Worm (Caenorhabditis elegans) whole organism, mixed stage, embryonic: ENCODE measurements around the gene Y57G11C.51.
"Not testable (repeated sequence)": the region's sequence is repeated elsewhere in the genome, so short reads cannot be mapped to it uniquely, and the experiment has no call there.

ENCODE experiments used
- M03D4.4 ChIP-seq: sonication (generic microtip); optimal IDR thresholded peaks from 2 replicates; lab custom pipeline; 2017; ENCODE audit warnings: mild to moderate bottlenecking, missing genetic modification characterization, missing compliant biosample characterization
- bed-3 ChIP-seq: fragments of 200-800 bp; sonication (Bioruptor generic); optimal IDR thresholded peaks from 3 replicates; lab custom pipeline; 2018; ENCODE audit warnings: mild to moderate bottlenecking, missing genetic modification characterization, moderate library complexity, missing compliant biosample characterization
- ceh-39 ChIP-seq: fragments of 150-350 bp; optimal IDR thresholded peaks from 2 replicates; lab custom pipeline; 2014; ENCODE audit warnings: missing biosample characterization, missing genetic modification characterization
- ceh-43 ChIP-seq: fragments of 200-800 bp; sonication (Bioruptor generic); optimal IDR thresholded peaks from 2 replicates; lab custom pipeline; 2018; ENCODE audit warnings: mild to moderate bottlenecking, missing genetic modification characterization, moderate library complexity, missing compliant biosample characterization
- ceh-83 ChIP-seq: fragments of 200-800 bp; sonication (Bioruptor generic); optimal IDR thresholded peaks from 2 replicates; lab custom pipeline; 2018; ENCODE audit warnings: mild to moderate bottlenecking, missing genetic modification characterization, missing compliant biosample characterization
- ces-1 ChIP-seq: fragments of 150-350 bp; optimal IDR thresholded peaks from 2 replicates; lab custom pipeline; 2014; ENCODE audit warnings: missing biosample characterization, missing genetic modification reagents, missing genetic modification characterization
- cnd-1 ChIP-seq: fragments of 200-800 bp; sonication (Bioruptor generic); optimal IDR thresholded peaks from 2 replicates; lab custom pipeline; 2018; ENCODE audit warnings: mild to moderate bottlenecking, missing genetic modification characterization, missing compliant biosample characterization
- drap-1 ChIP-seq: fragments of 200-800 bp; sonication (Bioruptor generic); optimal IDR thresholded peaks from 3 replicates; lab custom pipeline; 2018; ENCODE audit warnings: mild to moderate bottlenecking, missing genetic modification characterization, missing compliant biosample characterization
- elt-1 ChIP-seq: sonication (generic microtip); optimal IDR thresholded peaks from 2 replicates; lab custom pipeline; 2017; ENCODE audit warnings: missing genetic modification characterization, mild to moderate bottlenecking, missing compliant biosample characterization, antibody characterized with exemption, moderate library complexity, borderline replicate concordance; ENCODE audit not compliant: insufficient read depth
- elt-3 ChIP-seq: fragments of 150-350 bp; optimal IDR thresholded peaks from 2 replicates; lab custom pipeline; 2014; ENCODE audit warnings: missing biosample characterization, missing genetic modification characterization
- flh-1 ChIP-seq: fragments of 200-800 bp; sonication (Bioruptor generic); optimal IDR thresholded peaks from 2 replicates; lab custom pipeline; 2018; ENCODE audit warnings: mild to moderate bottlenecking, missing genetic modification characterization, moderate library complexity, missing compliant biosample characterization
- ham-2 ChIP-seq: fragments of 200-800 bp; sonication (Bioruptor generic); optimal IDR thresholded peaks from 2 replicates; lab custom pipeline; 2018; ENCODE audit warnings: mild to moderate bottlenecking, missing genetic modification characterization, missing compliant biosample characterization
- hlh-1 ChIP-seq: fragments of 150-350 bp; optimal IDR thresholded peaks from 2 replicates; lab custom pipeline; 2014; ENCODE audit warnings: missing biosample characterization, missing genetic modification reagents, missing genetic modification characterization
- lin-13 ChIP-seq: fragments of 150-350 bp; optimal IDR thresholded peaks from 2 replicates; lab custom pipeline; 2014; ENCODE audit warnings: missing biosample characterization, missing genetic modification characterization
- lin-32 ChIP-seq: fragments of 200-800 bp; sonication (Bioruptor generic); optimal IDR thresholded peaks from 2 replicates; lab custom pipeline; 2018; ENCODE audit warnings: mild to moderate bottlenecking, missing genetic modification characterization, missing compliant biosample characterization
- lsy-2 ChIP-seq: fragments of 150-350 bp; optimal IDR thresholded peaks from 2 replicates; lab custom pipeline; 2014; ENCODE audit warnings: missing biosample characterization, missing genetic modification characterization
- mep-1 ChIP-seq: fragments of 150-350 bp; optimal IDR thresholded peaks from 2 replicates; lab custom pipeline; 2017; ENCODE audit warnings: missing biosample characterization, missing genetic modification reagents, missing genetic modification characterization, inconsistent platforms
- mls-2 ChIP-seq: sonication (generic microtip); optimal IDR thresholded peaks from 2 replicates; lab custom pipeline; 2016; ENCODE audit warnings: mild to moderate bottlenecking, missing genetic modification characterization, moderate library complexity, missing compliant biosample characterization
- nhr-12 ChIP-seq: fragments of 150-350 bp; optimal IDR thresholded peaks from 2 replicates; lab custom pipeline; 2014; ENCODE audit warnings: missing biosample characterization, missing genetic modification characterization
- nhr-2 ChIP-seq: fragments of 150-350 bp; optimal IDR thresholded peaks from 2 replicates; lab custom pipeline; 2014; ENCODE audit warnings: missing biosample characterization, missing genetic modification characterization
- nhr-237 ChIP-seq: fragments of 150-350 bp; optimal IDR thresholded peaks from 2 replicates; lab custom pipeline; 2014; ENCODE audit warnings: missing biosample characterization, missing genetic modification characterization
- nhr-28 ChIP-seq: fragments of 150-350 bp; optimal IDR thresholded peaks from 2 replicates; lab custom pipeline; 2014; ENCODE audit warnings: missing biosample characterization, missing genetic modification characterization
- nhr-76 ChIP-seq: sonication (generic microtip); optimal IDR thresholded peaks from 2 replicates; lab custom pipeline; 2017; ENCODE audit warnings: missing biosample characterization, missing genetic modification characterization
- pha-4 ChIP-seq: fragments of 150-350 bp; optimal IDR thresholded peaks from 2 replicates; lab custom pipeline; 2018; ENCODE audit warnings: missing biosample characterization, missing genetic modification reagents, missing genetic modification characterization
- sem-2 ChIP-seq: fragments of 200-800 bp; sonication (Bioruptor generic); optimal IDR thresholded peaks from 2 replicates; lab custom pipeline; 2018; ENCODE audit warnings: mild to moderate bottlenecking, missing genetic modification characterization, missing compliant biosample characterization
- snpc-4 ChIP-seq: fragments of 150-350 bp; optimal IDR thresholded peaks from 2 replicates; lab custom pipeline; 2014; ENCODE audit warnings: missing biosample characterization, missing genetic modification characterization
- sptf-1 ChIP-seq: sonication (generic microtip); optimal IDR thresholded peaks from 2 replicates; lab custom pipeline; 2017; ENCODE audit warnings: mild to moderate bottlenecking, missing genetic modification characterization, moderate library complexity, missing compliant biosample characterization
- unc-120 ChIP-seq: sonication (generic microtip); optimal IDR thresholded peaks from 2 replicates; lab custom pipeline; 2017; ENCODE audit warnings: missing genetic modification characterization, missing compliant biosample characterization; ENCODE audit not compliant: poor library complexity, severe bottlenecking
- unc-39 ChIP-seq: fragments of 150-350 bp; optimal IDR thresholded peaks from 2 replicates; lab custom pipeline; 2014; ENCODE audit warnings: missing biosample characterization, missing genetic modification characterization
- unc-62 ChIP-seq: fragments of 150-350 bp; optimal IDR thresholded peaks from 2 replicates; lab custom pipeline; 2014; ENCODE audit warnings: missing biosample characterization, missing genetic modification reagents, missing genetic modification characterization
- zip-8 ChIP-seq: fragments of 150-350 bp; optimal IDR thresholded peaks from 2 replicates; lab custom pipeline; 2014; ENCODE audit warnings: missing biosample characterization, missing genetic modification characterization

Y57G11C.51 gene

ce11 chrIV:14774454-14774853, at the start of gene Y57G11C.51:
Gene Y57G11C.51, minus strand, starts transcription at chrIV:14774554.
- not testable (repeated sequence) for TF ChIP-seq elt-1 (tag; lab: Kevin White, UChicago); drap-1 (GFP tag; lab: Kevin White, UChicago); cnd-1 (tag; lab: Kevin White, UChicago)

- peak; percentile 37 for TF ChIP-seq ces-1 (GFP tag; lab: Kevin White, UChicago)
- no peak for TF ChIP-seq unc-120 (tag; lab: Kevin White, UChicago)
- TF ChIP-seq ceh-39 (tag; lab: Kevin White, UChicago), result no peak
Observed at ce11 chrIV:14822267-14822666, 47.9 kb upstream of the Y57G11C.51 start.

ce11 chrIV:14816288-14816687, 41.9 kb upstream of the Y57G11C.51 start, which contains the start of gene Y57G11C.46:
Gene Y57G11C.46, minus strand, starts transcription at chrIV:14816388.
- no peak for TF ChIP-seq ceh-43 (GFP tag; lab: Kevin White, UChicago)
- TF ChIP-seq lin-13 (tag; lab: Kevin White, UChicago), result no peak
- no peak for TF ChIP-seq ham-2 (GFP tag; lab: Kevin White, UChicago)
- TF ChIP-seq nhr-237 (tag; lab: Kevin White, UChicago), result no peak
- no peak for TF ChIP-seq bed-3
- TF ChIP-seq mls-2 (tag; lab: Kevin White, UChicago), result no peak
- TF ChIP-seq sem-2 (GFP tag; lab: Kevin White, UChicago), result no peak
- no peak for TF ChIP-seq unc-120 (tag; lab: Kevin White, UChicago)
- no peak for TF ChIP-seq elt-3 (tag; lab: Kevin White, UChicago)
- no peak for TF ChIP-seq snpc-4 (tag; lab: Kevin White, UChicago)
- TF ChIP-seq flh-1 (GFP tag; lab: Kevin White, UChicago), result no peak
- no peak for TF ChIP-seq zip-8 (tag; lab: Kevin White, UChicago)
- TF ChIP-seq sptf-1 (tag; lab: Kevin White, UChicago), result no peak
- no peak for TF ChIP-seq nhr-28
- no peak for TF ChIP-seq ces-1 (GFP tag; lab: Kevin White, UChicago)
- TF ChIP-seq unc-62 (GFP tag; lab: Kevin White, UChicago), result no peak
- no peak for TF ChIP-seq M03D4.4
- no peak for TF ChIP-seq lsy-2 (tag; lab: Kevin White, UChicago)

- no peak for TF ChIP-seq bed-3
- TF ChIP-seq cnd-1 (tag; lab: Kevin White, UChicago), result no peak
- TF ChIP-seq ces-1 (GFP tag; lab: Kevin White, UChicago), result no peak
- TF ChIP-seq nhr-237 (tag; lab: Kevin White, UChicago), result no peak
- TF ChIP-seq nhr-2 (tag; lab: Kevin White, UChicago), result no peak
- TF ChIP-seq elt-1 (tag; lab: Kevin White, UChicago), result no peak
- no peak for TF ChIP-seq lin-13 (tag; lab: Kevin White, UChicago)
- no peak for TF ChIP-seq mls-2 (tag; lab: Kevin White, UChicago)
Observed at ce11 chrIV:14806903-14807302, 32.5 kb upstream of the Y57G11C.51 start, which contains the start of gene oig-5. Gene oig-5, plus strand, starts transcription at chrIV:14807203.

ce11 chrIV:14802316-14802715, 28.0 kb upstream of the Y57G11C.51 start, which contains the start of gene Y57G11C.1142:
Gene Y57G11C.1142, plus strand, starts transcription at chrIV:14802616.
- no peak for TF ChIP-seq nhr-12 (tag; lab: Kevin White, UChicago)
- no peak for TF ChIP-seq nhr-76
- no peak for TF ChIP-seq elt-1 (tag; lab: Kevin White, UChicago)
- no peak for TF ChIP-seq ceh-43 (GFP tag; lab: Kevin White, UChicago)
- TF ChIP-seq pha-4 (tag; lab: Kevin White, UChicago), result no peak
- TF ChIP-seq snpc-4 (tag; lab: Kevin White, UChicago), result no peak
- no peak for TF ChIP-seq bed-3
- no peak for TF ChIP-seq M03D4.4
- TF ChIP-seq nhr-28, result no peak
- TF ChIP-seq sem-2 (GFP tag; lab: Kevin White, UChicago), result no peak
- TF ChIP-seq nhr-2 (tag; lab: Kevin White, UChicago), result no peak

ce11 chrIV:14800931-14801330, 26.6 kb upstream of the Y57G11C.51 start:
- TF ChIP-seq flh-1 (GFP tag; lab: Kevin White, UChicago) (no peak), ceh-83 (no peak), ham-2 (GFP tag; lab: Kevin White, UChicago) (no peak), lsy-2 (tag; lab: Kevin White, UChicago) (no peak), lin-13 (tag; lab: Kevin White, UChicago) (no peak), mep-1 (tag; lab: Kevin White, UChicago) (no peak), lin-32 (GFP tag; lab: Kevin White, UChicago) (no peak), unc-39 (no peak), nhr-237 (tag; lab: Kevin White, UChicago) (no peak), ces-1 (GFP tag; lab: Kevin White, UChicago) (no peak), snpc-4 (tag; lab: Kevin White, UChicago) (no peak), hlh-1 (tag; lab: Kevin White, UChicago) (no peak)
- TF ChIP-seq, all 35 proteins: peak for 0
